Fruit fly (Drosophila melanogaster): ENCODE results near the gene CG7341.
A peak's percentile ranks its signal among the peaks of the same experiment; 100 is the strongest.

Gene CG7341

dm6 chr3L:18099715-18100114 is 13.0 kb upstream of the CG7341 start (continued):
- no peak for TF ChIP-seq Hsf (GFP tag; optimal IDR thresholded peaks at IDR 0.05)
- no peak for TF ChIP-seq E2f1 (GFP tag; IDR thresholded peaks at IDR 0.05)
- TF ChIP-seq pan (optimal IDR thresholded peaks at IDR 0.05), result no peak
- TF ChIP-seq pan (GFP tag; optimal IDR thresholded peaks at IDR 0.05 in 1 of 2, IDR thresholded peaks at IDR 0.05 in 1 of 2), result peak in 1 of 2 experiments; percentile 32
- TF ChIP-seq Gsc (GFP tag; IDR thresholded peaks at IDR 0.05), result no peak
- no peak for TF ChIP-seq CG4707 (GFP tag; optimal IDR thresholded peaks at IDR 0.05)
- TF ChIP-seq Blimp-1 (GFP tag; optimal IDR thresholded peaks at IDR 0.05), result peak; percentile 26
- TF ChIP-seq odd (GFP tag; optimal IDR thresholded peaks at IDR 0.05), result no peak
- 0 out of 2 replicates have a peak, but pooled peaks have one; percentile 7 for TF ChIP-seq Nf-YA (GFP tag; IDR thresholded peaks at IDR 0.05)
- TF ChIP-seq wor (GFP tag; IDR thresholded peaks at IDR 0.05), result no peak
- no peak for TF ChIP-seq ssp (GFP tag; IDR thresholded peaks at IDR 0.05)
- TF ChIP-seq Drgx (GFP tag; IDR thresholded peaks at IDR 0.05), result peak; percentile 16; the same call in 1 of the 2 replicates
- TF ChIP-seq usp (GFP tag; optimal IDR thresholded peaks at IDR 0.05), result no peak
- no peak for TF ChIP-seq Ptx1 (GFP tag; IDR thresholded peaks at IDR 0.05)
- no peak for TF ChIP-seq CG4854 (GFP tag; optimal IDR thresholded peaks at IDR 0.05)
- 0 out of 2 replicates have a peak, but pooled peaks have one; percentile 25 for TF ChIP-seq sob (GFP tag; IDR thresholded peaks at IDR 0.05)
- peak; percentile 52 for TF ChIP-seq row (GFP tag; IDR thresholded peaks at IDR 0.05)
- TF ChIP-seq HHEX (GFP tag; optimal IDR thresholded peaks at IDR 0.05), result no peak
- TF ChIP-seq oc (tag; optimal IDR thresholded peaks at IDR 0.05), result no peak
- no peak for TF ChIP-seq gro (GFP tag; optimal IDR thresholded peaks at IDR 0.05)
- no peak for TF ChIP-seq tx (GFP tag; optimal IDR thresholded peaks at IDR 0.05)
- TF ChIP-seq grn (GFP tag; optimal IDR thresholded peaks at IDR 0.05), result no peak
- no peak for TF ChIP-seq Hr39 (optimal IDR thresholded peaks at IDR 0.05)
- TF ChIP-seq slbo (GFP tag; IDR thresholded peaks at IDR 0.05), result peak; percentile 48
- no peak for TF ChIP-seq al (GFP tag; IDR thresholded peaks at IDR 0.05)
- no peak for TF ChIP-seq CG8388 (GFP tag; optimal IDR thresholded peaks at IDR 0.05)
- TF ChIP-seq Hr3 (GFP tag; optimal IDR thresholded peaks at IDR 0.05), result no peak
- no peak for TF ChIP-seq emc (GFP tag; optimal IDR thresholded peaks at IDR 0.05)
- no peak for TF ChIP-seq CG42726 (GFP tag; IDR thresholded peaks at IDR 0.05; ENCODE audit: partially characterized antibody)
- no peak for TF ChIP-seq pho (GFP tag; optimal IDR thresholded peaks at IDR 0.05)
- TF ChIP-seq dan (GFP tag; IDR thresholded peaks at IDR 0.05), result no peak
- no peak for TF ChIP-seq CG3407 (GFP tag; optimal IDR thresholded peaks at IDR 0.05)
- no peak for TF ChIP-seq gsb-n (tag; optimal IDR thresholded peaks at IDR 0.05)
- TF ChIP-seq Myb (GFP tag; optimal IDR thresholded peaks at IDR 0.05), result no peak
- TF ChIP-seq CG12659 (GFP tag; optimal IDR thresholded peaks at IDR 0.05), result no peak
- TF ChIP-seq mld (GFP tag; IDR thresholded peaks at IDR 0.05; ENCODE audit: partially characterized antibody), result no peak
- no peak for TF ChIP-seq Optix (GFP tag; IDR thresholded peaks at IDR 0.05)
- no peak for TF ChIP-seq Rx (GFP tag; IDR thresholded peaks at IDR 0.05)
- TF ChIP-seq Med (GFP tag), result peak; percentile 80
- TF ChIP-seq sim (GFP tag; IDR thresholded peaks at IDR 0.05), result no peak
- TF ChIP-seq lab (GFP tag; optimal IDR thresholded peaks at IDR 0.05), result no peak
- TF ChIP-seq Ets65A (GFP tag), result peak; percentile 30
- no peak for TF ChIP-seq CG30020 (tag; optimal IDR thresholded peaks at IDR 0.05)
- no peak for TF ChIP-seq tin (GFP tag; optimal IDR thresholded peaks at IDR 0.05)
- no peak for TF ChIP-seq Side (GFP tag; optimal IDR thresholded peaks at IDR 0.05)
- peak in 1 of 2 experiments; percentile 8 for TF ChIP-seq Hr51 (GFP tag; optimal IDR thresholded peaks at IDR 0.05)
- TF ChIP-seq phol (tag; optimal IDR thresholded peaks at IDR 0.05), result no peak
- TF ChIP-seq lov (optimal IDR thresholded peaks at IDR 0.05), result no peak
- TF ChIP-seq lov (GFP tag; IDR thresholded peaks at IDR 0.05), result no peak
- no peak for TF ChIP-seq Opbp (GFP tag; IDR thresholded peaks at IDR 0.05; ENCODE audit: partially characterized antibody)
- 0 out of 3 replicates have a peak, but pooled peaks have one; percentile 32 for TF ChIP-seq so (GFP tag; IDR thresholded peaks at IDR 0.05)
- no peak for TF ChIP-seq dpn (GFP tag; optimal IDR thresholded peaks at IDR 0.05)
- no peak for TF ChIP-seq br (optimal IDR thresholded peaks at IDR 0.05)
- TF ChIP-seq CG12942 (GFP tag; optimal IDR thresholded peaks at IDR 0.05), result no peak

Data from whole organism, embryonic.